Worm (Caenorhabditis elegans): ENCODE measurements around the gene cpb-2.

ce11 chrII:6226995-6227394 is 34.4 kb downstream of the cpb-2 start, which contains the start of gene srsy-2:
- TF ChIP-seq W03F9.2 (tag; optimal IDR thresholded peaks at IDR 0.05) = no peak
- TF ChIP-seq him-1 (tag; optimal IDR thresholded peaks at IDR 0.05) = no peak
- no peak for TF ChIP-seq dao-5 (tag; optimal IDR thresholded peaks at IDR 0.05)

Data from whole organism, L4/young adult.